Worm (Caenorhabditis elegans): Measurements from ENCODE around the gene srz-31.

- TF ChIP-seq nhr-11 (tag; optimal IDR thresholded peaks at IDR 0.05) (no peak), elt-1 (tag; optimal IDR thresholded peaks at IDR 0.05) (no peak), skn-1 (tag; optimal IDR thresholded peaks at IDR 0.05) (no peak), ama-1 (optimal IDR thresholded peaks at IDR 0.05) (no peak), F13H6.1 (tag; optimal IDR thresholded peaks at IDR 0.05) (no peak), snpc-4 (tag; optimal IDR thresholded peaks at IDR 0.05) (no peak), alr-1 (tag; optimal IDR thresholded peaks at IDR 0.05) (no peak), dmd-4 (tag; optimal IDR thresholded peaks at IDR 0.05) (no peak)
Measured at ce11 chrIV:14133400-14133799, 3.8 kb upstream of the srz-31 start.

Data from whole organism, L2 larva.